Fruit fly (Drosophila melanogaster) whole organism, embryonic: ENCODE measurements around the gene CG32147.
A peak's percentile ranks its signal among the peaks of the same experiment; 100 is the strongest.

ENCODE experiments used
- Adf1 ChIP-seq: fragments of 200-800 bp; sonication (Bioruptor generic); IDR thresholded peaks from 2 replicates; pipeline ENCODE4 v1.3.6; 2022; ENCODE audit warnings: missing biosample characterization, missing genetic modification characterization
- Atf6 ChIP-seq: fragments of 200-800 bp; sonication (Bioruptor generic); IDR thresholded peaks from 2 replicates; pipeline ENCODE4 v1.3.6; 2022; ENCODE audit warnings: missing biosample characterization, missing genetic modification characterization
- CG11504 ChIP-seq: fragments of 200-800 bp; sonication (Bioruptor generic); optimal IDR thresholded peaks from 3 replicates; lab custom pipeline; 2019; ENCODE audit warnings: missing biosample characterization, mild to moderate bottlenecking, missing genetic modification characterization, moderate library complexity
- CG12769 ChIP-seq: fragments of 200-800 bp; sonication (Bioruptor generic); optimal IDR thresholded peaks from 2 replicates; lab custom pipeline; 2019; ENCODE audit warnings: missing biosample characterization, mild to moderate bottlenecking, missing genetic modification characterization, moderate library complexity
- CG13287 ChIP-seq: fragments of 200-800 bp; sonication (Bioruptor generic); IDR thresholded peaks from 2 replicates; pipeline ENCODE4 v1.3.6; 2022; ENCODE audit warnings: missing biosample characterization, missing genetic modification characterization; ENCODE audit not compliant: partially characterized antibody
- CG14710 ChIP-seq: fragments of 200-800 bp; sonication (Bioruptor generic); optimal IDR thresholded peaks from 3 replicates; lab custom pipeline; 2019; ENCODE audit warnings: missing biosample characterization, mild to moderate bottlenecking, missing genetic modification characterization, moderate library complexity
- CG15269 ChIP-seq: fragments of 200-800 bp; sonication (Bioruptor generic); optimal IDR thresholded peaks from 2 replicates; lab custom pipeline; 2018; ENCODE audit warnings: missing biosample characterization, mild to moderate bottlenecking, missing genetic modification characterization, moderate library complexity
- CG1529 ChIP-seq: fragments of 200-800 bp; sonication (Bioruptor generic); optimal IDR thresholded peaks from 3 replicates; lab custom pipeline; 2018; ENCODE audit warnings: missing biosample characterization, missing genetic modification characterization
- CG15479 ChIP-seq: fragments of 200-800 bp; sonication (Bioruptor generic); optimal IDR thresholded peaks from 3 replicates; lab custom pipeline; 2019; ENCODE audit warnings: missing biosample characterization, mild to moderate bottlenecking, missing genetic modification characterization, moderate library complexity
- CG15514 ChIP-seq: fragments of 200-800 bp; sonication (Bioruptor generic); optimal IDR thresholded peaks from 3 replicates; lab custom pipeline; 2017; ENCODE audit warnings: missing biosample characterization, missing genetic modification characterization, mild to moderate bottlenecking, moderate library complexity, missing genetic modification reagents
- CG17361 ChIP-seq: fragments of 200-800 bp; sonication (Bioruptor generic); IDR thresholded peaks from 3 replicates; pipeline ENCODE4 v1.3.6; 2022; ENCODE audit warnings: missing biosample characterization, missing genetic modification characterization
- CG18011 ChIP-seq: fragments of 200-800 bp; sonication (Bioruptor generic); optimal IDR thresholded peaks from 2 replicates; lab custom pipeline; 2017; ENCODE audit warnings: missing biosample characterization, missing genetic modification characterization, mild to moderate bottlenecking, moderate library complexity, missing genotype
- CG2120 ChIP-seq: fragments of 200-800 bp; sonication (Bioruptor generic); optimal IDR thresholded peaks from 3 replicates; lab custom pipeline; 2016; ENCODE audit warnings: missing biosample characterization, missing genetic modification characterization
- CG30020 ChIP-seq: fragments of 200-800 bp; optimal IDR thresholded peaks from 2 replicates; lab custom pipeline; 2019; ENCODE audit warnings: missing biosample characterization, mild to moderate bottlenecking, missing genetic modification characterization, moderate library complexity
- CG7372 ChIP-seq: fragments of 200-800 bp; sonication (Bioruptor generic); IDR thresholded peaks from 2 replicates; pipeline ENCODE4 v1.3.6; 2022; ENCODE audit warnings: missing biosample characterization, missing genetic modification characterization
- CHES-1-like ChIP-seq: fragments of 200-800 bp; sonication (Bioruptor generic); optimal IDR thresholded peaks from 2 replicates; lab custom pipeline; 2016; ENCODE audit warnings: missing biosample characterization, missing genetic modification characterization
- Chrac-16 ChIP-seq: fragments of 200-800 bp; sonication (Bioruptor generic); optimal IDR thresholded peaks from 3 replicates; lab custom pipeline; 2016; ENCODE audit warnings: missing biosample characterization, missing genetic modification characterization
- Dfd ChIP-seq, 2 experiments: fragments of >200 bp; optimal IDR thresholded peaks; 2 replicates each; lab custom pipeline; 2017; ENCODE audit warnings: missing biosample characterization in 2 of 2, missing genetic modification characterization in 2 of 2
- Drgx ChIP-seq: fragments of 200-800 bp; sonication (Bioruptor generic); IDR thresholded peaks from 2 replicates; pipeline ENCODE4 v1.3.6; 2022; ENCODE audit warnings: missing biosample characterization, missing genetic modification characterization
- E2f1 ChIP-seq: fragments of 200-800 bp; sonication (Bioruptor generic); IDR thresholded peaks from 2 replicates; pipeline ENCODE4 v1.3.6; 2022; ENCODE audit warnings: missing biosample characterization, missing genetic modification characterization
- Hey ChIP-seq: fragments of 200-800 bp; sonication (Bioruptor generic); optimal IDR thresholded peaks from 3 replicates; lab custom pipeline; 2018; ENCODE audit warnings: missing biosample characterization, mild to moderate bottlenecking, missing genetic modification characterization
- Hmr ChIP-seq: fragments of 200-800 bp; sonication (Bioruptor generic); optimal IDR thresholded peaks from 3 replicates; lab custom pipeline; 2017; ENCODE audit warnings: mild to moderate bottlenecking, missing biosample characterization, missing genetic modification reagents, missing genetic modification characterization
- Hr78 ChIP-seq, 2 experiments: fragments of 200-800 bp in 1 of 2; fragments of >200 bp in 1 of 2; sonication (Bioruptor generic) in 1 of 2; optimal IDR thresholded peaks; 2 replicates each; lab custom pipeline; 2017 to 2019; ENCODE audit warnings: missing biosample characterization in 2 of 2, missing genetic modification characterization in 2 of 2, mild to moderate bottlenecking in 1 of 2, moderate library complexity in 1 of 2
- MTF-1 ChIP-seq: fragments of 200-800 bp; sonication (Bioruptor generic); optimal IDR thresholded peaks from 2 replicates; lab custom pipeline; 2018; ENCODE audit warnings: missing biosample characterization, mild to moderate bottlenecking, missing genetic modification characterization, borderline replicate concordance
- Sry-δ ChIP-seq: fragments of 200-800 bp; sonication (Bioruptor generic); optimal IDR thresholded peaks from 2 replicates; lab custom pipeline; 2016; ENCODE audit warnings: missing biosample characterization, missing genetic modification characterization
- Trl ChIP-seq, 3 experiments: fragments of >200 bp in 2 of 3; fragments of 200-800 bp in 1 of 3; sonication (Bioruptor generic) in 1 of 3; optimal IDR thresholded peaks; 2 replicates in 1 of 3; 3 replicates in 2 of 3; lab custom pipeline; 2016 to 2017; ENCODE audit warnings: missing biosample characterization in 1 of 3, missing genetic modification characterization in 1 of 3
- ac ChIP-seq: fragments of 200-800 bp; sonication (Bioruptor generic); optimal IDR thresholded peaks from 3 replicates; lab custom pipeline; 2017; ENCODE audit warnings: missing biosample characterization, mild to moderate bottlenecking, missing genetic modification characterization
- al ChIP-seq: fragments of 200-800 bp; sonication (Bioruptor generic); IDR thresholded peaks from 2 replicates; pipeline ENCODE4 v1.3.6; 2022; ENCODE audit warnings: missing biosample characterization, missing genetic modification characterization
- amos ChIP-seq: fragments of 200-800 bp; sonication (Bioruptor generic); IDR thresholded peaks from 2 replicates; pipeline ENCODE4 v1.3.6; 2022; ENCODE audit warnings: missing biosample characterization, missing genetic modification characterization; ENCODE audit not compliant: partially characterized antibody
- btn ChIP-seq: fragments of 200-800 bp; sonication (Bioruptor generic); optimal IDR thresholded peaks from 2 replicates; lab custom pipeline; 2016; ENCODE audit warnings: missing biosample characterization, missing genetic modification characterization
- chinmo ChIP-seq: fragments of 200-800 bp; sonication (Bioruptor generic); IDR thresholded peaks from 4 replicates; pipeline ENCODE4 v1.3.6; 2022; ENCODE audit warnings: missing biosample characterization, missing genetic modification characterization; ENCODE audit not compliant: partially characterized antibody
- dmrt11E ChIP-seq: fragments of 200-800 bp; sonication (Bioruptor generic); optimal IDR thresholded peaks from 3 replicates; lab custom pipeline; 2018; ENCODE audit warnings: missing biosample characterization, mild to moderate bottlenecking, missing genetic modification characterization, moderate library complexity
- kay ChIP-seq: fragments of 200-800 bp; sonication (Bioruptor generic); optimal IDR thresholded peaks from 2 replicates; lab custom pipeline; 2016; ENCODE audit warnings: missing biosample characterization, missing genetic modification characterization
- lola ChIP-seq, 3 experiments: fragments of >200 bp in 2 of 3; fragments of 200-800 bp in 1 of 3; sonication (Bioruptor generic) in 1 of 3; optimal IDR thresholded peaks; 2 replicates each; lab custom pipeline; 2017 to 2019; ENCODE audit warnings: missing biosample characterization in 3 of 3, missing genetic modification characterization in 3 of 3, mild to moderate bottlenecking in 1 of 3, moderate library complexity in 1 of 3
- otp ChIP-seq: fragments of 200-800 bp; sonication (Bioruptor generic); IDR thresholded peaks from 3 replicates; pipeline ENCODE4, ENCODE4 v1.3.6; 2022; ENCODE audit warnings: missing biosample characterization, missing genetic modification characterization
- pb ChIP-seq: fragments of 200-800 bp; sonication (Bioruptor generic); optimal IDR thresholded peaks from 3 replicates; lab custom pipeline; 2016; ENCODE audit warnings: missing biosample characterization, missing genetic modification characterization
- pfk ChIP-seq: fragments of 200-800 bp; sonication (Bioruptor generic); optimal IDR thresholded peaks from 2 replicates; lab custom pipeline; 2018; ENCODE audit warnings: missing biosample characterization, mild to moderate bottlenecking, missing genetic modification characterization, moderate library complexity
- pita ChIP-seq: fragments of 200-800 bp; sonication (Bioruptor generic); optimal IDR thresholded peaks from 2 replicates; lab custom pipeline; 2017; ENCODE audit warnings: missing biosample characterization, mild to moderate bottlenecking, missing genetic modification characterization
- psq ChIP-seq: fragments of 200-800 bp; sonication (Bioruptor generic); optimal IDR thresholded peaks from 2 replicates; lab custom pipeline; 2017; ENCODE audit warnings: missing biosample characterization, missing genetic modification characterization
- scrt ChIP-seq: fragments of 200-800 bp; sonication (Bioruptor generic); optimal IDR thresholded peaks from 2 replicates; lab custom pipeline; 2018; ENCODE audit warnings: missing biosample characterization, mild to moderate bottlenecking, missing genetic modification characterization, moderate library complexity
- sens ChIP-seq: fragments of 200-800 bp; sonication (Bioruptor generic); peaks from one replicate; lab custom pipeline; 2016; ENCODE audit warnings: missing biosample characterization, missing genetic modification characterization
- vnd ChIP-seq: fragments of 200-800 bp; sonication (Bioruptor generic); IDR thresholded peaks from 3 replicates; pipeline ENCODE4 v1.3.6; 2022; ENCODE audit warnings: missing biosample characterization, missing genetic modification characterization; ENCODE audit not compliant: partially characterized antibody

The CG32147 gene

dm6 chr3L:15136659-15137572 lies 6.9 kb downstream of the CG32147 start, which contains the start of gene CG12316 (continued):
- TF ChIP-seq CG17361 (GFP tag; lab: Robert Waterston, UW): peak; percentile 92
- TF ChIP-seq CG11504 (tag; lab: Kevin White, UChicago): peak; percentile 92
- TF ChIP-seq MTF-1 (GFP tag; lab: Kevin White, UChicago): peak; percentile 78
- TF ChIP-seq kay: peak; percentile 53
- TF ChIP-seq scrt (GFP tag; lab: Kevin White, UChicago): peak; percentile 88
- TF ChIP-seq CG30020 (tag; lab: Kevin White, UChicago): peak; percentile 77
- TF ChIP-seq CG7372: peak; percentile 72
- TF ChIP-seq otp (GFP tag; lab: Robert Waterston, UW): peak; percentile 83; the same call in 2 of the 3 replicates
- peak; percentile 81 for TF ChIP-seq CG18011 (GFP tag; lab: Kevin White, UChicago)

DNA sequence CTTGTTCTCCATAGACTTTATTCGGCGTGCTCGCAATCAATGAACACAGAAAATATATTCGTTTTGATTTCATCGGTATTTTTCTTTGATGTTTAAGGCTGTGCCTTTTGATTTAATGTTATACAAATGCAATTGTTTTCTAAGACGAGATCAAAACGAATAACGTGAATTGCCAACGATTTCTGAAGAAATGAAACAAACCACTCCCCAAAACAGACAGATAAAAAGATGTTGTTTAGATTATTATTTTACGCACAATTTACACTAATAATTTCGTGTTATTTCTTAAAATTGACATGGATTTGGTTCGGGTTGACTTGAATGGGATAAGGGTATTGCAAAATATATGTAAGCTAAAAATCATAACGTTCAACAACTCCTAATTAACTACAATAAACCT lies 12.6 kb downstream of the CG32147 start, which contains the start of gene CG13457:
Gene CG13457 (minus strand): TSS at position 101 of the 400 bp plus-strand sequence.
- TF ChIP-seq Sry-δ (no peak), Trl (optimal IDR thresholded peaks at IDR 0.05; lab: Kevin White, UChicago) (no peak), Trl (GFP tag; optimal IDR thresholded peaks at IDR 0.05; lab: Kevin White, UChicago) (no peak), otp (GFP tag; lab: Robert Waterston, UW) (no peak), btn (GFP tag; lab: Kevin White, UChicago) (no peak), sens (GFP tag; lab: Kevin White, UChicago) (no peak), Dfd (GFP tag; optimal IDR thresholded peaks at IDR 0.05; lab: Kevin White, UChicago) (no peak), psq (no peak), al (no peak), pita (GFP tag; lab: Kevin White, UChicago) (no peak), CHES-1-like (GFP tag; lab: Kevin White, UChicago) (no peak), pfk (no peak), Hmr (GFP tag; lab: Kevin White, UChicago) (no peak), E2f1 (GFP tag; lab: Robert Waterston, UW) (no peak), CG2120 (GFP tag; lab: Kevin White, UChicago) (no peak), CG1529 (GFP tag; lab: Kevin White, UChicago) (no peak), Hey (no peak)

DNA sequence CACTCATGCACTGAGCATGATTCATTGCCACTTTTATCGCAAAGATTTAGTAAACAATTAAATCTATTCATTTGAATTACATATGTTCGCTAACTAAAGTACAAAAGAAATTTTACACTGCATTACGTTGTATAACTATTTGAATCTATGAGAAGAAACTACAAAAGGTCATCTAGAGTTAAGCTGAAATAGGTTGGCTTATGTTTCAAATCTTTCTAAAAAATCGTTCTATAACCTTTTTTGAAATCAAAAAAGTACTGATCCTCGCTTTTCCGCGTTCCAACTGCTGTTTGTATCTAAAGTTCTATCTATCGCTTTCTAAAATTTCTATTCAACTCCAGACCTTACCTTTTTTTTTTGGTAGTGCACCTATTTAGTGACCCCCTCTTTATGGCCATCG lies 18.1 kb downstream of the CG32147 start:
- TF ChIP-seq ac (GFP tag; lab: Kevin White, UChicago) (no peak), CG14710 (tag; lab: Kevin White, UChicago) (no peak), dmrt11E (tag; lab: Kevin White, UChicago) (peak; percentile 2), sens (GFP tag; lab: Kevin White, UChicago) (peak; percentile 82), chinmo (no peak), Adf1 (GFP tag; lab: Robert Waterston, UW) (no peak), Hr78 (GFP tag; optimal IDR thresholded peaks at IDR 0.05; lab: Kevin White, UChicago) (peak in 1 of 2 experiments; percentile 0), lola (GFP tag; optimal IDR thresholded peaks at IDR 0.05; lab: Kevin White, UChicago) (peak in 1 of 3 experiments; percentile 24)

dm6 chr3L:15125077-15125652 lies 18.7 kb downstream of the CG32147 start, which contains the start of gene CG16959:
Gene CG16959, minus strand, starts transcription at chr3L:15125321.
- TF ChIP-seq pb (GFP tag; lab: Kevin White, UChicago): peak; percentile 11
- no peak for TF ChIP-seq CG15269 (tag; lab: Kevin White, UChicago)
- peak; percentile 43; the same call in 1 of the 2 replicates for TF ChIP-seq Atf6 (GFP tag; lab: Robert Waterston, UW)
- no peak for TF ChIP-seq Chrac-16
- TF ChIP-seq vnd (GFP tag; lab: Robert Waterston, UW): no peak
- peak; percentile 21; the same call in 1 of the 2 replicates for TF ChIP-seq Drgx (GFP tag; lab: Robert Waterston, UW)
- peak; percentile 50 to 55 for TF ChIP-seq Trl (optimal IDR thresholded peaks at IDR 0.05; lab: Kevin White, UChicago)
- TF ChIP-seq Trl (GFP tag; optimal IDR thresholded peaks at IDR 0.05; lab: Kevin White, UChicago): no peak
- TF ChIP-seq CG15479 (GFP tag; lab: Kevin White, UChicago): peak; percentile 55
- TF ChIP-seq CG15514 (GFP tag; lab: Kevin White, UChicago): peak; percentile 27
- TF ChIP-seq amos (GFP tag; lab: Robert Waterston, UW): peak; percentile 30; the same call in 1 of the 2 replicates
- peak; percentile 50; the same call in 1 of the 2 replicates for TF ChIP-seq CG13287 (GFP tag; lab: Robert Waterston, UW)
- peak; percentile 79 for TF ChIP-seq CG12769 (tag; lab: Kevin White, UChicago)
